Fruit fly (Drosophila melanogaster): ENCODE results near the gene eag.

dm6 chrX:15043013-15043699, 87.9 kb downstream of the eag start:
- TF ChIP-seq CG7045 (GFP tag; optimal IDR thresholded peaks at IDR 0.05) (no peak), bab1 (GFP tag; optimal IDR thresholded peaks at IDR 0.05) (no peak), cnc (optimal IDR thresholded peaks at IDR 0.05) (peak in 1 of 2 experiments; percentile 30), cic (GFP tag; optimal IDR thresholded peaks at IDR 0.05) (peak; percentile 13)
